Fruit fly (Drosophila melanogaster) whole organism: ENCODE measurements around the gene mRpL9.

Source experiments
- CG8478 ChIP-seq: fragments of >200 bp; optimal IDR thresholded peaks from 2 replicates; lab custom pipeline; 2018; ENCODE audit warnings: inconsistent platforms
- Dll ChIP-seq: fragments of >200 bp; optimal IDR thresholded peaks from 2 replicates; lab custom pipeline; 2017
- EcR ChIP-seq, 2 experiments: fragments of >200 bp; optimal IDR thresholded peaks; 2 replicates each; lab custom pipeline; 2017; ENCODE audit warnings: missing biosample characterization in 2 of 2, missing genetic modification characterization in 2 of 2, missing genetic modification reagents in 2 of 2
- pan ChIP-seq: fragments of >200 bp; optimal IDR thresholded peaks from 2 replicates; lab custom pipeline; 2017
- psq ChIP-seq: fragments of >200 bp; optimal IDR thresholded peaks from 2 replicates; lab custom pipeline; 2017
- usp ChIP-seq: fragments of >200 bp; optimal IDR thresholded peaks from 2 replicates; lab custom pipeline; 2017; ENCODE audit warnings: missing biosample characterization, missing genetic modification characterization, mixed read lengths

dm6 chr3R:15310695-15311094, 19.8 kb upstream of the mRpL9 start:
- TF ChIP-seq EcR (GFP tag; optimal IDR thresholded peaks at IDR 0.05; lab: Kevin White, UChicago): no peak
- TF ChIP-seq psq (lab: Kevin White, UChicago): no peak
- no peak for TF ChIP-seq pan (lab: Kevin White, UChicago)
- no peak for TF ChIP-seq Dll (lab: Kevin White, UChicago)
- no peak for TF ChIP-seq CG8478 (lab: Kevin White, UChicago)
- TF ChIP-seq usp: no peak
